Worm (Caenorhabditis elegans) whole organism, L1 larva: ENCODE measurements around the gene nhr-130.

Experiments used
- hlh-17 ChIP-seq: fragments of 200-800 bp; sonication (Bioruptor generic); optimal IDR thresholded peaks from 2 replicates; lab custom pipeline; 2018; ENCODE audit warnings: missing genetic modification characterization, mild to moderate bottlenecking, missing compliant biosample characterization, moderate library complexity, borderline replicate concordance
- lin-14 ChIP-seq: fragments of 200-800 bp; sonication (Bioruptor generic); optimal IDR thresholded peaks from 2 replicates; lab custom pipeline; 2018; ENCODE audit warnings: mild to moderate bottlenecking, missing genetic modification characterization, moderate library complexity, missing compliant biosample characterization
- mep-1 ChIP-seq: fragments of 150-350 bp; optimal IDR thresholded peaks from 2 replicates; lab custom pipeline; 2014; ENCODE audit warnings: missing biosample characterization, missing genetic modification characterization
- nhr-19 ChIP-seq: fragments of 200-800 bp; sonication (Bioruptor generic); conservative IDR thresholded peaks from 2 replicates; pipeline ENCODE4 v1.3.6; 2022; ENCODE audit warnings: missing genetic modification characterization, missing compliant biosample characterization
- skn-1 ChIP-seq: fragments of 150-350 bp; optimal IDR thresholded peaks from 2 replicates; lab custom pipeline; 2014; ENCODE audit warnings: missing biosample characterization, missing genetic modification characterization
- zag-1 ChIP-seq: fragments of 150-350 bp; optimal IDR thresholded peaks from 2 replicates; lab custom pipeline; 2014; ENCODE audit warnings: missing biosample characterization, missing genetic modification characterization

- TF ChIP-seq zag-1 (no peak), hlh-17 (GFP tag; lab: Kevin White, UChicago) (no peak), lin-14 (no peak), mep-1 (tag; lab: Kevin White, UChicago) (no peak), skn-1 (tag; lab: Kevin White, UChicago) (no peak), nhr-19 (GFP tag; lab: Robert Waterston, UW) (no peak)
Observed at ce11 chrV:433898-434297, 49.2 kb downstream of the nhr-130 start, which contains the start of gene B0554.2.
